Fruit fly (Drosophila melanogaster): ENCODE data around the gene CG9747.

DNA sequence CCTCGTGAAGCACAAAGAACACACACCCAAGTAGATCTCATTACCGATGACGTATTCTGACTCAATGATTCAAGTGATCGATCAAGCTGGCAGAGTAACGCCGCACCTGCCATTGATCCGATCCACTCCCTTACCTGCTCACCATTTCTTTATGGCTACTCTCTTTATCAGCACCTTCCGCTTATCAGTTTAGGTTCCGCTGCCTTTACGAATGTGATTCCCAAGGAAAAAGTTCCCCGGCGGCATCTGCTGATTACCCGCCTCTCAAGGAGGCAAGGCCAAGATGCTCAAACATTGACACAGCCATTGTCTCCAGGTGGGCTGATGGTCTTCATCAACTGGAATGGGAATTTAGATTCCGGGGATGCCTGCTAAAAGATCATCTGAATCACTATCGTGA is 24.0 kb upstream of the CG9747 start:
- no peak for TF ChIP-seq pan (optimal IDR thresholded peaks at IDR 0.05)
- no peak for TF ChIP-seq CG8478 (optimal IDR thresholded peaks at IDR 0.05)
- no peak for TF ChIP-seq usp (GFP tag; optimal IDR thresholded peaks at IDR 0.05)
- TF ChIP-seq EcR (GFP tag; optimal IDR thresholded peaks at IDR 0.05): no peak

Data from whole organism.